Worm (Caenorhabditis elegans): ENCODE results near the gene hmp-1.
A peak's percentile ranks its signal among the peaks of the same experiment; 100 is the strongest.

The hmp-1 gene

ce11 chrV:11825662-11826061 is 20.0 kb upstream of the hmp-1 start, which contains the start of gene D2023.4 (continued):
- no peak for TF ChIP-seq snpc-4 (tag; optimal IDR thresholded peaks at IDR 0.05)
- no peak for TF ChIP-seq Y116A8C.19 (tag; optimal IDR thresholded peaks at IDR 0.05; ENCODE audit: borderline replicate concordance)

- TF ChIP-seq blmp-1 (tag; optimal IDR thresholded peaks at IDR 0.05): peak; percentile 26
- no peak for TF ChIP-seq pax-3 (tag; optimal IDR thresholded peaks at IDR 0.05)
- no peak for TF ChIP-seq nhr-20 (tag; optimal IDR thresholded peaks at IDR 0.05)
- TF ChIP-seq mep-1 (tag; optimal IDR thresholded peaks at IDR 0.05): peak; percentile 42
- TF ChIP-seq C34B4.2 (tag; optimal IDR thresholded peaks at IDR 0.05): no peak
- no peak for TF ChIP-seq egl-13 (tag; optimal IDR thresholded peaks at IDR 0.05)
- TF ChIP-seq fos-1 (tag; optimal IDR thresholded peaks at IDR 0.05): no peak
- TF ChIP-seq lin-35 (GFP tag; optimal IDR thresholded peaks at IDR 0.05): peak in 1 of 2 experiments; percentile 35
- TF ChIP-seq nhr-71 (tag; optimal IDR thresholded peaks at IDR 0.05): peak; percentile 5
- no peak for TF ChIP-seq nhr-19 (GFP tag; conservative IDR thresholded peaks at IDR 0.05)
- no peak for TF ChIP-seq ets-5 (GFP tag; IDR thresholded peaks at IDR 0.05)
- no peak for TF ChIP-seq mdl-1 (tag; optimal IDR thresholded peaks at IDR 0.05)
- peak; percentile 6 for TF ChIP-seq snu-23 (GFP tag; optimal IDR thresholded peaks at IDR 0.05)
- no peak for TF ChIP-seq grh-1 (GFP tag; IDR thresholded peaks at IDR 0.05)
- TF ChIP-seq lsy-2 (tag; optimal IDR thresholded peaks at IDR 0.05): peak in 1 of 2 experiments; percentile 40
- TF ChIP-seq nhr-85 (tag): no peak
- TF ChIP-seq efl-1 (optimal IDR thresholded peaks at IDR 0.05): peak; percentile 18 to 27
- peak in 1 of 2 experiments; percentile 3 for TF ChIP-seq efl-1 (GFP tag; optimal IDR thresholded peaks at IDR 0.05 in 1 of 2)
Observed at ce11 chrV:11826967-11827366, 18.7 kb upstream of the hmp-1 start, which contains the start of the genes mpst-1 and D2023.6. Gene mpst-1 (minus strand): TSS chrV:11827067. Gene D2023.6 (plus strand): TSS chrV:11827354.

DNA sequence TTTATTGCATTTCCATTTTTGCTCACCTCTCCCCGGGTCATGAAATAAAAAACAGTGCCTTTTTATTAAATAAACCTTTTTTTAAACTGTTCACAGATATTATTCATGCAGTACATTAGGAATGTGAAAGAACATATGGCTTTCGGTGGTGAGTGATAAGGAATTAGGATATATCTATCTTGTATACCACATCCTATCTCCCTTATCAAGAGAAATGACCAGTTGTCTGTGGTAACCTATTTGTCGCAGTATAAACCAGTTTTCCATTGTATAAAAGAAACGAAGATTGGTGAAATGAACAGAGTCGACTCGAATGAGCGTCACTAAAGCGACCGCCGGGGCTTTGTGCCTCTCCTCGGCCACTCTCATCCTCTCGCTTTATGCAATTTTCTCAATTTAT is 16.4 kb upstream of the hmp-1 start, which contains the start of gene col-158:
Gene col-158, plus strand, starts transcription at position 301 of the 400 bp plus-strand sequence.
- TF ChIP-seq elt-3 (tag; optimal IDR thresholded peaks at IDR 0.05) (peak in 1 of 6 experiments; percentile 5), nhr-47 (tag; optimal IDR thresholded peaks at IDR 0.05) (no peak), grh-1 (GFP tag; IDR thresholded peaks at IDR 0.05) (0 out of 2 replicates have a peak, but pooled peaks have one; percentile 16), alr-1 (tag; optimal IDR thresholded peaks at IDR 0.05; ENCODE audit: borderline replicate concordance) (no peak), jun-1 (tag; optimal IDR thresholded peaks at IDR 0.05) (no peak), unc-130 (tag; optimal IDR thresholded peaks at IDR 0.05) (no peak), nhr-20 (tag; optimal IDR thresholded peaks at IDR 0.05) (no peak), nhr-76 (tag; optimal IDR thresholded peaks at IDR 0.05) (no peak), C34B4.2 (tag; optimal IDR thresholded peaks at IDR 0.05) (no peak), egl-27 (tag; optimal IDR thresholded peaks at IDR 0.05) (no peak), blmp-1 (tag; optimal IDR thresholded peaks at IDR 0.05) (peak; percentile 14), lir-3 (tag; optimal IDR thresholded peaks at IDR 0.05; ENCODE audit: poor library complexity) (no peak), pax-3 (tag; optimal IDR thresholded peaks at IDR 0.05) (no peak), dsc-1 (tag; optimal IDR thresholded peaks at IDR 0.05) (no peak), nhr-90 (tag; optimal IDR thresholded peaks at IDR 0.05; ENCODE audit: poor library complexity) (no peak)

ce11 chrV:11833319-11833718 is 12.4 kb upstream of the hmp-1 start, which contains the start of gene pho-8:
Gene pho-8 (plus strand): TSS chrV:11833619.
- TF ChIP-seq nhr-85 (tag) (no peak), sox-4 (tag; optimal IDR thresholded peaks at IDR 0.05) (no peak), ceh-88 (GFP tag; IDR thresholded peaks at IDR 0.05) (no peak), mef-2 (tag; optimal IDR thresholded peaks at IDR 0.05) (no peak), elt-2 (tag; optimal IDR thresholded peaks at IDR 0.05) (no peak), nhr-84 (tag; optimal IDR thresholded peaks at IDR 0.05) (no peak), blmp-1 (tag; optimal IDR thresholded peaks at IDR 0.05) (no peak)

DNA sequence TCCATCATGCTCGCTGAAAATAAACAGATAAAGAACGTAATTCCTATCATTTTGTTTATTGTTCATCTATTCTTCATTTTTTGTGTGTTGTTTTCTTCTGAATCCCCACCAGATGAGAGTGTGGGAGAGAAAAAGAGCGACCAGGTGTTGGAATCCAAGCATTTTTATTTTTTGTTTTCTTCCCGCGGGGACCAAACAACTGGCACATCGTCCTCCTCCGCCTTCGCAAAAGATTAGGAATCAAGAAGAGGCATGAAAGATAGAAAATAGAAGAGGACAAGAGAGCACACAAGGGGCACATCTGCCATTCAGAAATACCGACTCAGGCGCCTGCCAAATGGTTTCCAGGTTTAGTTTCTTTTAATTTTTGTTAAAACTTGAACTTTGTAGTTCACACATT is 9.6 kb upstream of the hmp-1 start, which contains the start of gene R13H4.2:
Gene R13H4.2, plus strand, starts transcription at position 319 of the 400 bp plus-strand sequence.
- TF ChIP-seq nhr-19 (GFP tag; conservative IDR thresholded peaks at IDR 0.05) (peak; percentile 37), nhr-71 (tag; optimal IDR thresholded peaks at IDR 0.05) (peak; percentile 68), snu-23 (GFP tag; optimal IDR thresholded peaks at IDR 0.05) (peak; percentile 19), unc-130 (tag; optimal IDR thresholded peaks at IDR 0.05) (peak; percentile 24), lin-39 (tag; optimal IDR thresholded peaks at IDR 0.05) (no peak), aly-2 (tag; optimal IDR thresholded peaks at IDR 0.05) (no peak), lsy-2 (tag; optimal IDR thresholded peaks at IDR 0.05) (peak in 1 of 2 experiments; percentile 15), pag-3 (tag; optimal IDR thresholded peaks at IDR 0.05; ENCODE audit: borderline replicate concordance, insufficient read depth) (peak; percentile 97), nhr-28 (tag; optimal IDR thresholded peaks at IDR 0.05) (no peak), lin-14 (GFP tag; optimal IDR thresholded peaks at IDR 0.05) (peak; percentile 76), unc-30 (tag; optimal IDR thresholded peaks at IDR 0.05) (no peak), rnt-1 (tag; optimal IDR thresholded peaks at IDR 0.05) (peak; percentile 73)

All from whole organism, L1 larva.